Worm (Caenorhabditis elegans) whole organism, L2 larva: Measurements from ENCODE around the gene idpa-1.

Experiments used
- nhr-77 ChIP-seq: fragments of 150-350 bp; optimal IDR thresholded peaks from 2 replicates; lab custom pipeline; 2014; ENCODE audit warnings: missing biosample characterization, missing genetic modification characterization
- zag-1 ChIP-seq: fragments of 150-350 bp; optimal IDR thresholded peaks from 2 replicates; lab custom pipeline; 2014; ENCODE audit warnings: missing biosample characterization, missing genetic modification characterization

DNA sequence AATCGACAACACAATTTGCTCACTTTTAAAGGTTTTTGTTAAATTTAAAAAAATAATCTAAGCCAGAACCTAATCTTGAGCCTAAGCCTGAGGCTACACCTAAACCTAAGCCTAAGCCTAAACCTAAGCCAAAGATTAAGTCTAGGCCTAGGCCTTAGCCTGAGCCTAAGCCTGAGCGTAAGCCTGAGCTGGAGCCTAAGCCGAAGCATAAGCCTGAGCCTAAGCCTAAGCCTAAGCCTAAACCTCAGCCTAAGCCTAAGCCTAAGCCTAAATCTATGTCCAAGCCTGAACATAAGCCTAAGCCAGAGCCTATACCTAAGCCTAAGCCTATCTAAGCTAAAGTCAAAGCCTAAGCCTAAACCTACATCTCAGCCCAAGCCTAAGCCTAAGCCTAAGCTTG is 36.8 kb upstream of the idpa-1 start:
- TF ChIP-seq zag-1 (no peak), nhr-77 (tag; lab: Kevin White, UChicago) (no peak)
